Worm (Caenorhabditis elegans) whole organism, L4/young adult: ENCODE results near the gene rgs-11.

Source experiments
- dao-5 ChIP-seq: sonication (generic microtip); optimal IDR thresholded peaks from 2 replicates; lab custom pipeline; 2016; ENCODE audit warnings: missing genotype, missing genetic modification characterization, moderate library complexity, missing compliant biosample characterization
- him-1 ChIP-seq: sonication (generic microtip); optimal IDR thresholded peaks from 2 replicates; lab custom pipeline; 2016; ENCODE audit warnings: missing genotype, missing genetic modification reagents, missing genetic modification characterization, missing compliant biosample characterization

ce11 chrX:15013941-15014453 lies 49.6 kb downstream of the rgs-11 start:
- TF ChIP-seq dao-5 (tag; lab: Kevin White, UChicago) (no peak), him-1 (tag; lab: Kevin White, UChicago) (no peak)
